Fruit fly (Drosophila melanogaster): ENCODE data around the gene spz.

dm6 chr3R:27023117-27023516 lies 46.8 kb downstream of the spz start, which contains the start of gene CG6277:
- TF ChIP-seq CG32121 (GFP tag; IDR thresholded peaks at IDR 0.05) (no peak), Snoo (tag; optimal IDR thresholded peaks at IDR 0.05) (no peak), Pif1B (GFP tag; optimal IDR thresholded peaks at IDR 0.05) (no peak), CG4496 (GFP tag; IDR thresholded peaks at IDR 0.05) (no peak), CG14655 (GFP tag; optimal IDR thresholded peaks at IDR 0.05) (no peak), Pif1A (GFP tag; optimal IDR thresholded peaks at IDR 0.05) (no peak)

All from whole organism, pupa.